Worm (Caenorhabditis elegans) whole organism, mixed stage, embryonic: ENCODE results near the gene cct-5.

Experiments
- M03D4.4 ChIP-seq: sonication (generic microtip); optimal IDR thresholded peaks from 2 replicates; lab custom pipeline; 2017; ENCODE audit warnings: mild to moderate bottlenecking, missing genetic modification characterization, missing compliant biosample characterization
- bed-3 ChIP-seq: fragments of 200-800 bp; sonication (Bioruptor generic); optimal IDR thresholded peaks from 3 replicates; lab custom pipeline; 2018; ENCODE audit warnings: mild to moderate bottlenecking, missing genetic modification characterization, moderate library complexity, missing compliant biosample characterization
- blmp-1 ChIP-seq: fragments of 150-350 bp; optimal IDR thresholded peaks from 2 replicates; lab custom pipeline; 2014; ENCODE audit warnings: missing biosample characterization, missing genetic modification characterization
- ceh-39 ChIP-seq: fragments of 150-350 bp; optimal IDR thresholded peaks from 2 replicates; lab custom pipeline; 2014; ENCODE audit warnings: missing biosample characterization, missing genetic modification characterization
- ceh-43 ChIP-seq: fragments of 200-800 bp; sonication (Bioruptor generic); optimal IDR thresholded peaks from 2 replicates; lab custom pipeline; 2018; ENCODE audit warnings: mild to moderate bottlenecking, missing genetic modification characterization, moderate library complexity, missing compliant biosample characterization
- ceh-83 ChIP-seq: fragments of 200-800 bp; sonication (Bioruptor generic); optimal IDR thresholded peaks from 2 replicates; lab custom pipeline; 2018; ENCODE audit warnings: mild to moderate bottlenecking, missing genetic modification characterization, missing compliant biosample characterization
- ces-1 ChIP-seq: fragments of 150-350 bp; optimal IDR thresholded peaks from 2 replicates; lab custom pipeline; 2014; ENCODE audit warnings: missing biosample characterization, missing genetic modification reagents, missing genetic modification characterization
- cnd-1 ChIP-seq: fragments of 200-800 bp; sonication (Bioruptor generic); optimal IDR thresholded peaks from 2 replicates; lab custom pipeline; 2018; ENCODE audit warnings: mild to moderate bottlenecking, missing genetic modification characterization, missing compliant biosample characterization
- drap-1 ChIP-seq: fragments of 200-800 bp; sonication (Bioruptor generic); optimal IDR thresholded peaks from 3 replicates; lab custom pipeline; 2018; ENCODE audit warnings: mild to moderate bottlenecking, missing genetic modification characterization, missing compliant biosample characterization
- elt-1 ChIP-seq: sonication (generic microtip); optimal IDR thresholded peaks from 2 replicates; lab custom pipeline; 2017; ENCODE audit warnings: missing genetic modification characterization, mild to moderate bottlenecking, missing compliant biosample characterization, antibody characterized with exemption, moderate library complexity, borderline replicate concordance; ENCODE audit not compliant: insufficient read depth
- elt-3 ChIP-seq: fragments of 150-350 bp; optimal IDR thresholded peaks from 2 replicates; lab custom pipeline; 2014; ENCODE audit warnings: missing biosample characterization, missing genetic modification characterization
- flh-1 ChIP-seq: fragments of 200-800 bp; sonication (Bioruptor generic); optimal IDR thresholded peaks from 2 replicates; lab custom pipeline; 2018; ENCODE audit warnings: mild to moderate bottlenecking, missing genetic modification characterization, moderate library complexity, missing compliant biosample characterization
- ham-2 ChIP-seq: fragments of 200-800 bp; sonication (Bioruptor generic); optimal IDR thresholded peaks from 2 replicates; lab custom pipeline; 2018; ENCODE audit warnings: mild to moderate bottlenecking, missing genetic modification characterization, missing compliant biosample characterization
- hlh-1 ChIP-seq: fragments of 150-350 bp; optimal IDR thresholded peaks from 2 replicates; lab custom pipeline; 2014; ENCODE audit warnings: missing biosample characterization, missing genetic modification reagents, missing genetic modification characterization
- lin-13 ChIP-seq: fragments of 150-350 bp; optimal IDR thresholded peaks from 2 replicates; lab custom pipeline; 2014; ENCODE audit warnings: missing biosample characterization, missing genetic modification characterization
- lin-32 ChIP-seq: fragments of 200-800 bp; sonication (Bioruptor generic); optimal IDR thresholded peaks from 2 replicates; lab custom pipeline; 2018; ENCODE audit warnings: mild to moderate bottlenecking, missing genetic modification characterization, missing compliant biosample characterization
- lsy-2 ChIP-seq: fragments of 150-350 bp; optimal IDR thresholded peaks from 2 replicates; lab custom pipeline; 2014; ENCODE audit warnings: missing biosample characterization, missing genetic modification characterization
- mab-5 ChIP-seq: fragments of 150-350 bp; optimal IDR thresholded peaks from 2 replicates; lab custom pipeline; 2014; ENCODE audit warnings: missing biosample characterization, missing genetic modification characterization
- mep-1 ChIP-seq: fragments of 150-350 bp; optimal IDR thresholded peaks from 2 replicates; lab custom pipeline; 2017; ENCODE audit warnings: missing biosample characterization, missing genetic modification reagents, missing genetic modification characterization, inconsistent platforms
- mls-2 ChIP-seq: sonication (generic microtip); optimal IDR thresholded peaks from 2 replicates; lab custom pipeline; 2016; ENCODE audit warnings: mild to moderate bottlenecking, missing genetic modification characterization, moderate library complexity, missing compliant biosample characterization
- nhr-12 ChIP-seq: fragments of 150-350 bp; optimal IDR thresholded peaks from 2 replicates; lab custom pipeline; 2014; ENCODE audit warnings: missing biosample characterization, missing genetic modification characterization
- nhr-2 ChIP-seq: fragments of 150-350 bp; optimal IDR thresholded peaks from 2 replicates; lab custom pipeline; 2014; ENCODE audit warnings: missing biosample characterization, missing genetic modification characterization
- nhr-237 ChIP-seq: fragments of 150-350 bp; optimal IDR thresholded peaks from 2 replicates; lab custom pipeline; 2014; ENCODE audit warnings: missing biosample characterization, missing genetic modification characterization
- nhr-28 ChIP-seq: fragments of 150-350 bp; optimal IDR thresholded peaks from 2 replicates; lab custom pipeline; 2014; ENCODE audit warnings: missing biosample characterization, missing genetic modification characterization
- nhr-76 ChIP-seq: sonication (generic microtip); optimal IDR thresholded peaks from 2 replicates; lab custom pipeline; 2017; ENCODE audit warnings: missing biosample characterization, missing genetic modification characterization
- pha-4 ChIP-seq: fragments of 150-350 bp; optimal IDR thresholded peaks from 2 replicates; lab custom pipeline; 2018; ENCODE audit warnings: missing biosample characterization, missing genetic modification reagents, missing genetic modification characterization
- sem-2 ChIP-seq: fragments of 200-800 bp; sonication (Bioruptor generic); optimal IDR thresholded peaks from 2 replicates; lab custom pipeline; 2018; ENCODE audit warnings: mild to moderate bottlenecking, missing genetic modification characterization, missing compliant biosample characterization
- snpc-4 ChIP-seq: fragments of 150-350 bp; optimal IDR thresholded peaks from 2 replicates; lab custom pipeline; 2014; ENCODE audit warnings: missing biosample characterization, missing genetic modification characterization
- sptf-1 ChIP-seq: sonication (generic microtip); optimal IDR thresholded peaks from 2 replicates; lab custom pipeline; 2017; ENCODE audit warnings: mild to moderate bottlenecking, missing genetic modification characterization, moderate library complexity, missing compliant biosample characterization
- tbx-8 ChIP-seq: fragments of 200-800 bp; sonication (Bioruptor generic); optimal IDR thresholded peaks from 2 replicates; lab custom pipeline; 2018; ENCODE audit warnings: mild to moderate bottlenecking, missing genetic modification characterization, moderate library complexity, missing compliant biosample characterization
- unc-120 ChIP-seq: sonication (generic microtip); optimal IDR thresholded peaks from 2 replicates; lab custom pipeline; 2017; ENCODE audit warnings: missing genetic modification characterization, missing compliant biosample characterization; ENCODE audit not compliant: poor library complexity, severe bottlenecking
- unc-39 ChIP-seq: fragments of 150-350 bp; optimal IDR thresholded peaks from 2 replicates; lab custom pipeline; 2014; ENCODE audit warnings: missing biosample characterization, missing genetic modification characterization
- unc-62 ChIP-seq: fragments of 150-350 bp; optimal IDR thresholded peaks from 2 replicates; lab custom pipeline; 2014; ENCODE audit warnings: missing biosample characterization, missing genetic modification reagents, missing genetic modification characterization
- zip-8 ChIP-seq: fragments of 150-350 bp; optimal IDR thresholded peaks from 2 replicates; lab custom pipeline; 2014; ENCODE audit warnings: missing biosample characterization, missing genetic modification characterization
- ztf-11 ChIP-seq: fragments of 150-350 bp; optimal IDR thresholded peaks from 2 replicates; lab custom pipeline; 2014; ENCODE audit warnings: missing biosample characterization, missing genetic modification characterization

cct-5 gene

ce11 chrIII:4461337-4461736, 46.6 kb downstream of the cct-5 start:
- TF ChIP-seq mab-5 (tag; lab: Kevin White, UChicago) (no peak), mep-1 (tag; lab: Kevin White, UChicago) (no peak), mls-2 (tag; lab: Kevin White, UChicago) (peak; percentile 32), lin-32 (GFP tag; lab: Kevin White, UChicago) (peak; percentile 91), nhr-2 (peak; percentile 93), ceh-43 (GFP tag; lab: Kevin White, UChicago) (peak; percentile 87)

ce11 chrIII:4460242-4460641, 47.7 kb downstream of the cct-5 start:
- no peak for TF ChIP-seq M03D4.4 (tag; lab: Kevin White, UChicago)

- TF ChIP-seq ceh-43 (GFP tag; lab: Kevin White, UChicago) (peak; percentile 96), unc-39 (no peak), lsy-2 (tag; lab: Kevin White, UChicago) (peak; percentile 51), ceh-39 (tag; lab: Kevin White, UChicago) (no peak)
Observed at ce11 chrIII:4456579-4456978, 51.3 kb downstream of the cct-5 start.

ce11 chrIII:4454919-4455318, 53.0 kb downstream of the cct-5 start:
- TF ChIP-seq bed-3 (GFP tag; lab: Kevin White, UChicago), result no peak
- no peak for TF ChIP-seq drap-1 (GFP tag; lab: Kevin White, UChicago)
- no peak for TF ChIP-seq mep-1 (tag; lab: Kevin White, UChicago)
- TF ChIP-seq pha-4 (tag; lab: Kevin White, UChicago), result no peak
- TF ChIP-seq lsy-2 (tag; lab: Kevin White, UChicago), result no peak
- no peak for TF ChIP-seq tbx-8 (GFP tag; lab: Kevin White, UChicago)
- TF ChIP-seq ceh-43 (GFP tag; lab: Kevin White, UChicago), result peak; percentile 62
- TF ChIP-seq unc-39, result no peak
- TF ChIP-seq ham-2 (GFP tag; lab: Kevin White, UChicago), result no peak
- no peak for TF ChIP-seq M03D4.4 (tag; lab: Kevin White, UChicago)
- no peak for TF ChIP-seq ceh-39 (tag; lab: Kevin White, UChicago)
- TF ChIP-seq sem-2, result no peak
- no peak for TF ChIP-seq unc-120 (tag; lab: Kevin White, UChicago)
- TF ChIP-seq ces-1, result no peak
- no peak for TF ChIP-seq snpc-4 (tag; lab: Kevin White, UChicago)
- TF ChIP-seq flh-1, result no peak
- TF ChIP-seq nhr-12 (tag; lab: Kevin White, UChicago), result no peak
- TF ChIP-seq nhr-2, result peak; percentile 17
- TF ChIP-seq mab-5 (tag; lab: Kevin White, UChicago), result no peak
- peak; percentile 4 for TF ChIP-seq zip-8
- no peak for TF ChIP-seq elt-1 (tag; lab: Kevin White, UChicago)
- TF ChIP-seq cnd-1, result peak; percentile 7
- TF ChIP-seq ceh-83 (GFP tag; lab: Kevin White, UChicago), result no peak
- no peak for TF ChIP-seq mls-2 (tag; lab: Kevin White, UChicago)
- TF ChIP-seq hlh-1 (tag; lab: Kevin White, UChicago), result no peak
- no peak for TF ChIP-seq nhr-76 (tag; lab: Kevin White, UChicago)
- no peak for TF ChIP-seq nhr-28 (tag; lab: Kevin White, UChicago)
- no peak for TF ChIP-seq nhr-237 (tag; lab: Kevin White, UChicago)
- no peak for TF ChIP-seq elt-3 (tag; lab: Kevin White, UChicago)
- no peak for TF ChIP-seq unc-62 (GFP tag; lab: Kevin White, UChicago)
- peak; percentile 52 for TF ChIP-seq lin-32 (GFP tag; lab: Kevin White, UChicago)
- no peak for TF ChIP-seq sptf-1 (tag; lab: Kevin White, UChicago)
- no peak for TF ChIP-seq lin-13 (tag; lab: Kevin White, UChicago)
- TF ChIP-seq blmp-1 (tag; lab: Kevin White, UChicago), result no peak
- no peak for TF ChIP-seq ztf-11 (tag; lab: Kevin White, UChicago)
